Worm (Caenorhabditis elegans) whole organism, midembryonic: Measurements from ENCODE around the gene C46F2.1.

Experiments
- T22C8.4 ChIP-seq: fragments of 200-800 bp; sonication (Bioruptor generic); IDR thresholded peaks from 2 replicates; pipeline ENCODE4 v1.3.6; 2022; ENCODE audit warnings: missing genetic modification characterization, missing compliant biosample characterization
- cog-1 ChIP-seq: sonication (generic microtip); optimal IDR thresholded peaks from 2 replicates; lab custom pipeline; 2016; ENCODE audit warnings: missing genetic modification characterization, missing compliant biosample characterization
- flt-1 ChIP-seq: fragments of 200-800 bp; sonication (Bioruptor generic); IDR thresholded peaks from 2 replicates; pipeline ENCODE4 v1.3.6; 2022; ENCODE audit warnings: missing genetic modification characterization, missing compliant biosample characterization
- klf-2 ChIP-seq: fragments of 200-800 bp; sonication (Bioruptor generic); conservative IDR thresholded peaks from 2 replicates; pipeline ENCODE4 v1.3.6; 2022; ENCODE audit warnings: missing genetic modification reagents, missing genetic modification characterization, missing compliant biosample characterization
- med-1 ChIP-seq: sonication (generic microtip); optimal IDR thresholded peaks from 2 replicates; lab custom pipeline; 2017; ENCODE audit warnings: missing genetic modification characterization, mild to moderate bottlenecking, missing compliant biosample characterization, antibody characterized with exemption, missing genetic modification reagents; ENCODE audit not compliant: insufficient read depth
- ref-1 ChIP-seq: fragments of 200-800 bp; sonication (Bioruptor generic); conservative IDR thresholded peaks from 2 replicates; pipeline ENCODE4 v1.3.6; 2022; ENCODE audit warnings: missing genetic modification reagents, missing genetic modification characterization, missing compliant biosample characterization
- ztf-23 ChIP-seq: fragments of 200-800 bp; sonication (Bioruptor generic); IDR thresholded peaks from 2 replicates; pipeline ENCODE4 v1.3.6; 2022; ENCODE audit warnings: missing genetic modification reagents, missing genetic modification characterization, missing compliant biosample characterization
- ztf-29 ChIP-seq: fragments of 200-800 bp; sonication (Bioruptor generic); IDR thresholded peaks from 2 replicates; pipeline ENCODE4 v1.3.6; 2022; ENCODE audit warnings: missing genetic modification reagents, missing genetic modification characterization, missing compliant biosample characterization

The C46F2.1 gene

ce11 chrX:8129543-8129942 is 51.7 kb downstream of the C46F2.1 start, which contains the start of gene frpr-1:
Gene frpr-1, minus strand, starts transcription at chrX:8129643.
- no peak for TF ChIP-seq flt-1 (GFP tag; lab: Robert Waterston, UW)
- TF ChIP-seq ztf-29 = no peak
- no peak for TF ChIP-seq T22C8.4 (GFP tag; lab: Robert Waterston, UW)
- no peak for TF ChIP-seq cog-1
- no peak for TF ChIP-seq ref-1 (GFP tag; lab: Robert Waterston, UW)
- no peak for TF ChIP-seq ztf-23 (GFP tag; lab: Robert Waterston, UW)
- TF ChIP-seq med-1 (GFP tag; lab: Kevin White, UChicago) = no peak
- no peak for TF ChIP-seq klf-2 (GFP tag; lab: Robert Waterston, UW)
